Fruit fly (Drosophila melanogaster) whole organism, embryonic: ENCODE results near the gene CG14244.

ENCODE experiments used
- Asciz ChIP-seq: fragments of 200-800 bp; sonication (Bioruptor generic); optimal IDR thresholded peaks from 2 replicates; lab custom pipeline; 2017; ENCODE audit warnings: missing biosample characterization, mild to moderate bottlenecking, missing genetic modification characterization, missing genetic modification reagents
- B-H1 ChIP-seq: fragments of 200-800 bp; sonication (Bioruptor generic); IDR thresholded peaks from 3 replicates; pipeline ENCODE4 v1.3.6; 2022; ENCODE audit warnings: missing biosample characterization, missing genetic modification characterization
- BEAF-32 ChIP-seq: fragments of 200-800 bp; sonication (Bioruptor generic); optimal IDR thresholded peaks from 3 replicates; lab custom pipeline; 2017; ENCODE audit warnings: missing biosample characterization, missing genetic modification characterization, mild to moderate bottlenecking, moderate library complexity, missing genetic modification reagents
- Bgb ChIP-seq: fragments of 200-800 bp; sonication (Bioruptor generic); IDR thresholded peaks from 2 replicates; pipeline ENCODE4 v1.3.6; 2022; ENCODE audit warnings: missing biosample characterization, missing genetic modification characterization; ENCODE audit not compliant: partially characterized antibody
- CG10959 ChIP-seq: fragments of 200-800 bp; sonication (Bioruptor generic); IDR thresholded peaks from 2 replicates; pipeline ENCODE4 v1.3.6; 2022; ENCODE audit warnings: missing biosample characterization, missing genetic modification characterization
- CG11723 ChIP-seq: fragments of 200-800 bp; sonication (Bioruptor generic); optimal IDR thresholded peaks from 2 replicates; lab custom pipeline; 2017; ENCODE audit warnings: missing biosample characterization, mild to moderate bottlenecking, missing genetic modification characterization
- CG14667 ChIP-seq: fragments of 200-800 bp; sonication (Bioruptor generic); IDR thresholded peaks from 2 replicates; pipeline ENCODE4 v1.3.6; 2022; ENCODE audit warnings: missing biosample characterization, missing genetic modification characterization
- CG1832 ChIP-seq: fragments of 200-800 bp; sonication (Bioruptor generic); optimal IDR thresholded peaks from 2 replicates; lab custom pipeline; 2017; ENCODE audit warnings: missing biosample characterization, mild to moderate bottlenecking, missing genetic modification characterization, inconsistent platforms
- CG18619 ChIP-seq: fragments of 200-800 bp; sonication (Bioruptor generic); optimal IDR thresholded peaks from 3 replicates; lab custom pipeline; 2017; ENCODE audit warnings: missing biosample characterization, mild to moderate bottlenecking, missing genetic modification characterization
- CG2199 ChIP-seq: fragments of 200-800 bp; sonication (Bioruptor generic); IDR thresholded peaks from 3 replicates; pipeline ENCODE4 v1.3.6; 2022; ENCODE audit warnings: missing biosample characterization, missing genetic modification characterization
- CG2712 ChIP-seq: fragments of 200-800 bp; optimal IDR thresholded peaks from 3 replicates; lab custom pipeline; 2019; ENCODE audit warnings: missing biosample characterization, mild to moderate bottlenecking, missing genetic modification characterization, moderate library complexity
- CG3726 ChIP-seq: fragments of 200-800 bp; sonication (Bioruptor generic); IDR thresholded peaks from 3 replicates; pipeline ENCODE4, ENCODE4 v1.3.6; 2022; ENCODE audit warnings: missing biosample characterization, missing genetic modification characterization
- CG4360 ChIP-seq: fragments of 200-800 bp; sonication (Bioruptor generic); IDR thresholded peaks from 2 replicates; pipeline ENCODE4 v1.3.6; 2022; ENCODE audit warnings: missing biosample characterization, missing genetic modification characterization
- CG4707 ChIP-seq: fragments of 200-800 bp; sonication (Bioruptor generic); optimal IDR thresholded peaks from 2 replicates; lab custom pipeline; 2018; ENCODE audit warnings: missing biosample characterization, mild to moderate bottlenecking, missing genetic modification characterization, moderate library complexity
- CG6254 ChIP-seq: fragments of 200-800 bp; sonication (Bioruptor generic); optimal IDR thresholded peaks from 3 replicates; lab custom pipeline; 2017; ENCODE audit warnings: mild to moderate bottlenecking, missing biosample characterization, missing genetic modification reagents, missing genetic modification characterization
- CG6654 ChIP-seq: fragments of 200-800 bp; sonication (Bioruptor generic); optimal IDR thresholded peaks from 2 replicates; lab custom pipeline; 2017; ENCODE audit warnings: missing biosample characterization, mild to moderate bottlenecking, missing genetic modification characterization
- CG6683 ChIP-seq: fragments of 200-800 bp; sonication (Bioruptor generic); optimal IDR thresholded peaks from 2 replicates; lab custom pipeline; 2017; ENCODE audit warnings: missing biosample characterization, mild to moderate bottlenecking, missing genetic modification characterization, missing genetic modification reagents
- CG7357 ChIP-seq: fragments of 200-800 bp; sonication (Bioruptor generic); IDR thresholded peaks from 3 replicates; pipeline ENCODE4 v1.3.6; 2022; ENCODE audit warnings: missing biosample characterization, missing genetic modification characterization
- CG7556 ChIP-seq: fragments of 200-800 bp; sonication (Bioruptor generic); optimal IDR thresholded peaks from 2 replicates; lab custom pipeline; 2017; ENCODE audit warnings: missing biosample characterization, mild to moderate bottlenecking, missing genetic modification characterization
- CG7928 ChIP-seq: fragments of 200-800 bp; sonication (Bioruptor generic); optimal IDR thresholded peaks from 2 replicates; lab custom pipeline; 2017; ENCODE audit warnings: missing biosample characterization, mild to moderate bottlenecking, missing genetic modification characterization
- CG8290 ChIP-seq, 3 experiments: fragments of 200-800 bp; sonication (Bioruptor generic); optimal IDR thresholded peaks; 2 replicates each; lab custom pipeline; 2016 to 2019; ENCODE audit warnings: missing biosample characterization in 3 of 3, missing genetic modification characterization in 3 of 3, mild to moderate bottlenecking in 2 of 3, moderate library complexity in 1 of 3
- CG8765 ChIP-seq: fragments of 200-800 bp; sonication (Bioruptor generic); IDR thresholded peaks from 2 replicates; pipeline ENCODE4 v1.3.6; 2022; ENCODE audit warnings: missing biosample characterization, missing genetic modification characterization
- Dbx ChIP-seq: fragments of 200-800 bp; sonication (Bioruptor generic); IDR thresholded peaks from 3 replicates; pipeline ENCODE4 v1.3.6; 2022; ENCODE audit warnings: missing biosample characterization, missing genetic modification characterization
- Dip3 ChIP-seq: fragments of 200-800 bp; sonication (Bioruptor generic); optimal IDR thresholded peaks from 3 replicates; lab custom pipeline; 2016; ENCODE audit warnings: missing biosample characterization, missing genetic modification characterization
- Doc3 ChIP-seq: fragments of 200-800 bp; sonication (Bioruptor generic); IDR thresholded peaks from 3 replicates; pipeline ENCODE4 v1.3.6; 2022; ENCODE audit warnings: missing biosample characterization, missing genetic modification characterization; ENCODE audit not compliant: partially characterized antibody
- HLH4C ChIP-seq: fragments of 200-800 bp; sonication (Bioruptor generic); IDR thresholded peaks from 3 replicates; pipeline ENCODE4 v1.3.6; 2022; ENCODE audit warnings: missing biosample characterization, missing genetic modification characterization; ENCODE audit not compliant: partially characterized antibody
- NC2α ChIP-seq: fragments of 200-800 bp; sonication (Bioruptor generic); optimal IDR thresholded peaks from 2 replicates; lab custom pipeline; 2016; ENCODE audit warnings: missing biosample characterization, missing genetic modification characterization
- Rx ChIP-seq: fragments of 200-800 bp; sonication (Bioruptor generic); IDR thresholded peaks from 2 replicates; pipeline ENCODE4 v1.3.6; 2022; ENCODE audit warnings: missing biosample characterization, missing genetic modification characterization
- bbx ChIP-seq: fragments of 200-800 bp; sonication (Bioruptor generic); IDR thresholded peaks from 2 replicates; pipeline ENCODE4 v1.3.6; 2022; ENCODE audit warnings: missing biosample characterization, missing genetic modification characterization; ENCODE audit not compliant: partially characterized antibody
- cato ChIP-seq: fragments of 200-800 bp; sonication (Bioruptor generic); optimal IDR thresholded peaks from 2 replicates; lab custom pipeline; 2016; ENCODE audit warnings: missing biosample characterization, missing genetic modification characterization, borderline replicate concordance
- ci ChIP-seq: fragments of 200-800 bp; sonication (Bioruptor generic); IDR thresholded peaks from 3 replicates; pipeline ENCODE4 v1.3.6; 2022; ENCODE audit warnings: missing biosample characterization, missing genetic modification characterization
- disco-r ChIP-seq: fragments of 200-800 bp; sonication (Bioruptor generic); optimal IDR thresholded peaks from 2 replicates; lab custom pipeline; 2016; ENCODE audit warnings: missing biosample characterization, missing genetic modification characterization
- ewg ChIP-seq: fragments of 200-800 bp; sonication (Bioruptor generic); optimal IDR thresholded peaks from 3 replicates; lab custom pipeline; 2017; ENCODE audit warnings: mild to moderate bottlenecking, missing biosample characterization, missing genetic modification reagents, missing genetic modification characterization
- exex ChIP-seq: fragments of 200-800 bp; sonication (Bioruptor generic); optimal IDR thresholded peaks from 4 replicates; lab custom pipeline; 2018; ENCODE audit warnings: missing biosample characterization, mild to moderate bottlenecking, missing genetic modification characterization, moderate library complexity
- fd64A ChIP-seq: fragments of 200-800 bp; sonication (Bioruptor generic); optimal IDR thresholded peaks from 3 replicates; lab custom pipeline; 2018; ENCODE audit warnings: missing biosample characterization, mild to moderate bottlenecking, missing genetic modification characterization
- grau ChIP-seq: fragments of 200-800 bp; optimal IDR thresholded peaks from 3 replicates; lab custom pipeline; 2019; ENCODE audit warnings: missing biosample characterization, mild to moderate bottlenecking, missing genetic modification characterization, moderate library complexity
- jing ChIP-seq: fragments of 200-800 bp; sonication (Bioruptor generic); optimal IDR thresholded peaks from 2 replicates; lab custom pipeline; 2018; ENCODE audit warnings: missing biosample characterization, mild to moderate bottlenecking, missing genetic modification characterization
- jumu ChIP-seq: fragments of 200-800 bp; sonication (Bioruptor generic); optimal IDR thresholded peaks from 3 replicates; lab custom pipeline; 2016; ENCODE audit warnings: missing biosample characterization, missing genetic modification characterization
- lbe ChIP-seq: fragments of 200-800 bp; sonication (Bioruptor generic); optimal IDR thresholded peaks from 2 replicates; lab custom pipeline; 2016; ENCODE audit warnings: missing biosample characterization, mild to moderate bottlenecking, missing genetic modification characterization
- nom ChIP-seq: fragments of 200-800 bp; sonication (Bioruptor generic); optimal IDR thresholded peaks from 2 replicates; lab custom pipeline; 2017; ENCODE audit warnings: missing biosample characterization, missing genetic modification characterization, mild to moderate bottlenecking, moderate library complexity, missing genetic modification reagents
- org-1 ChIP-seq: fragments of 200-800 bp; sonication (Bioruptor generic); optimal IDR thresholded peaks from 2 replicates; lab custom pipeline; 2017; ENCODE audit warnings: missing biosample characterization, missing genetic modification characterization
- pan ChIP-seq, 4 experiments: fragments of >200 bp in 3 of 4; fragments of 200-800 bp in 1 of 4; sonication (Bioruptor generic) in 1 of 4; optimal IDR thresholded peaks in 3 of 4; IDR thresholded peaks in 1 of 4; 2 replicates each; pipeline versions ENCODE4 v1.3.6 to Lab custom; 2017 to 2022; ENCODE audit warnings: missing biosample characterization in 2 of 4, missing genetic modification characterization in 2 of 4, mixed read lengths in 1 of 4
- ranshi ChIP-seq: fragments of 200-800 bp; sonication (Bioruptor generic); IDR thresholded peaks from 2 replicates; pipeline ENCODE4 v1.3.6; 2022; ENCODE audit warnings: missing biosample characterization, missing genetic modification characterization
- row ChIP-seq: fragments of 200-800 bp; sonication (Bioruptor generic); IDR thresholded peaks from 3 replicates; pipeline ENCODE4 v1.3.6; 2022; ENCODE audit warnings: missing biosample characterization, missing genetic modification characterization
- scrt ChIP-seq: fragments of 200-800 bp; sonication (Bioruptor generic); optimal IDR thresholded peaks from 2 replicates; lab custom pipeline; 2018; ENCODE audit warnings: missing biosample characterization, mild to moderate bottlenecking, missing genetic modification characterization, moderate library complexity
- sens-2 ChIP-seq: fragments of 200-800 bp; sonication (Bioruptor generic); IDR thresholded peaks from 2 replicates; pipeline ENCODE4 v1.3.6; 2022; ENCODE audit warnings: missing biosample characterization, missing genetic modification characterization
- slbo ChIP-seq: fragments of 200-800 bp; sonication (Bioruptor generic); IDR thresholded peaks from 2 replicates; pipeline ENCODE4 v1.3.6; 2022; ENCODE audit warnings: missing biosample characterization, missing genetic modification characterization
- sug ChIP-seq: fragments of 200-800 bp; optimal IDR thresholded peaks from 2 replicates; lab custom pipeline; 2019; ENCODE audit warnings: missing biosample characterization, mild to moderate bottlenecking, missing genetic modification characterization, moderate library complexity
- tgo ChIP-seq: fragments of 200-800 bp; sonication (Bioruptor generic); IDR thresholded peaks from 3 replicates; pipeline ENCODE4 v1.3.6; 2022; ENCODE audit warnings: missing biosample characterization, missing genetic modification characterization

Gene CG14244

dm6 chr3R:26714109-26714576 is 11.8 kb upstream of the CG14244 start, which contains the start of gene amon (continued):
- peak; percentile 98 for TF ChIP-seq Dip3 (GFP tag; lab: Kevin White, UChicago)
- peak; percentile 92 for TF ChIP-seq nom
- peak; percentile 99 for TF ChIP-seq CG18619 (GFP tag; lab: Kevin White, UChicago)
- peak; percentile 93 for TF ChIP-seq CG8765 (GFP tag; lab: Robert Waterston, UW)
- peak; percentile 95 for TF ChIP-seq CG2712 (tag; lab: Kevin White, UChicago)
- TF ChIP-seq sens-2 (GFP tag; lab: Robert Waterston, UW) = peak; percentile 93
- TF ChIP-seq CG6683 (GFP tag; lab: Kevin White, UChicago) = peak; percentile 99
- TF ChIP-seq CG8290 (GFP tag; optimal IDR thresholded peaks at IDR 0.05; lab: Kevin White, UChicago) = no peak
- TF ChIP-seq CG8290 (tag; optimal IDR thresholded peaks at IDR 0.05; lab: Kevin White, UChicago) = peak in 1 of 2 experiments; percentile 100
- peak; percentile 44 for TF ChIP-seq CG1832 (GFP tag; lab: Kevin White, UChicago)
- TF ChIP-seq CG10959 (GFP tag; lab: Robert Waterston, UW) = peak; percentile 81
- peak; percentile 79 for TF ChIP-seq CG4360
- no peak for TF ChIP-seq bbx
- TF ChIP-seq pan (optimal IDR thresholded peaks at IDR 0.05; lab: Kevin White, UChicago) = no peak
- peak in 1 of 2 experiments; percentile 99 for TF ChIP-seq pan (GFP tag; optimal IDR thresholded peaks at IDR 0.05 in 1 of 2, IDR thresholded peaks at IDR 0.05 in 1 of 2)
- TF ChIP-seq Asciz = peak; percentile 93
- TF ChIP-seq ci (GFP tag; lab: Robert Waterston, UW) = peak; percentile 99
- TF ChIP-seq lbe = peak; percentile 76
- peak; percentile 88 for TF ChIP-seq CG6254
- peak; percentile 98 for TF ChIP-seq scrt (GFP tag; lab: Kevin White, UChicago)
- TF ChIP-seq CG14667 (GFP tag; lab: Robert Waterston, UW) = peak; percentile 98
- peak; percentile 98 for TF ChIP-seq sug (tag; lab: Kevin White, UChicago)
- TF ChIP-seq CG2199 (GFP tag; lab: Robert Waterston, UW) = peak; percentile 98
- peak; percentile 100 for TF ChIP-seq slbo (GFP tag; lab: Robert Waterston, UW)
- peak; percentile 99 for TF ChIP-seq ranshi
- TF ChIP-seq cato (GFP tag; lab: Kevin White, UChicago) = peak; percentile 94
- TF ChIP-seq HLH4C (GFP tag; lab: Robert Waterston, UW) = no peak
- peak; percentile 99 for TF ChIP-seq CG7556 (GFP tag; lab: Kevin White, UChicago)
- TF ChIP-seq exex = peak; percentile 94
- TF ChIP-seq CG6654 (GFP tag; lab: Kevin White, UChicago) = peak; percentile 90
- TF ChIP-seq Rx (GFP tag; lab: Robert Waterston, UW) = peak; percentile 98
- TF ChIP-seq tgo = peak; percentile 98
- peak; percentile 36 for TF ChIP-seq BEAF-32 (GFP tag; lab: Kevin White, UChicago)
- peak; percentile 97 for TF ChIP-seq jing (GFP tag; lab: Kevin White, UChicago)
- TF ChIP-seq disco-r (GFP tag; lab: Kevin White, UChicago) = peak; percentile 97
- TF ChIP-seq B-H1 (GFP tag; lab: Robert Waterston, UW) = peak; percentile 97
- peak; percentile 100 for TF ChIP-seq org-1 (GFP tag; lab: Kevin White, UChicago)
- peak; percentile 100 for TF ChIP-seq Dbx (GFP tag; lab: Robert Waterston, UW)
- TF ChIP-seq Doc3 = no peak
- peak; percentile 83 for TF ChIP-seq CG7928 (GFP tag; lab: Kevin White, UChicago)
- peak; percentile 31; the same call in 1 of the 2 replicates for TF ChIP-seq Bgb (GFP tag; lab: Robert Waterston, UW)
- TF ChIP-seq CG7357 = peak; percentile 96
- peak; percentile 99 for TF ChIP-seq jumu
- TF ChIP-seq CG4707 (GFP tag; lab: Kevin White, UChicago) = peak; percentile 83
- TF ChIP-seq grau (tag; lab: Kevin White, UChicago) = peak; percentile 97
- peak; percentile 94 for TF ChIP-seq ewg
- TF ChIP-seq CG11723 (GFP tag; lab: Kevin White, UChicago) = peak; percentile 96
- TF ChIP-seq row (GFP tag; lab: Robert Waterston, UW) = peak; percentile 99
- TF ChIP-seq NC2α (GFP tag; lab: Kevin White, UChicago) = peak; percentile 94
- peak; percentile 97 for TF ChIP-seq CG3726 (GFP tag; lab: Robert Waterston, UW)
- TF ChIP-seq fd64A (GFP tag; lab: Kevin White, UChicago) = peak; percentile 88
